Fruit fly (Drosophila melanogaster) Kc167 (cell line): ENCODE measurements around the gene nis.

Experiments
- Sin3A ChIP-seq: fragments of >200 bp; optimal IDR thresholded peaks from 2 replicates; lab custom pipeline; 2018; ENCODE audit warnings: missing external identifiers
- insv ChIP-seq: fragments of >200 bp; optimal IDR thresholded peaks from 3 replicates; lab custom pipeline; 2018; ENCODE audit warnings: missing external identifiers
- psq ChIP-seq: fragments of >200 bp; optimal IDR thresholded peaks from 2 replicates; lab custom pipeline; 2017; ENCODE audit warnings: missing external identifiers
- ttk ChIP-seq: sonication (Bioruptor generic); optimal IDR thresholded peaks from 2 replicates; lab custom pipeline; 2017; ENCODE audit warnings: missing external identifiers

DNA sequence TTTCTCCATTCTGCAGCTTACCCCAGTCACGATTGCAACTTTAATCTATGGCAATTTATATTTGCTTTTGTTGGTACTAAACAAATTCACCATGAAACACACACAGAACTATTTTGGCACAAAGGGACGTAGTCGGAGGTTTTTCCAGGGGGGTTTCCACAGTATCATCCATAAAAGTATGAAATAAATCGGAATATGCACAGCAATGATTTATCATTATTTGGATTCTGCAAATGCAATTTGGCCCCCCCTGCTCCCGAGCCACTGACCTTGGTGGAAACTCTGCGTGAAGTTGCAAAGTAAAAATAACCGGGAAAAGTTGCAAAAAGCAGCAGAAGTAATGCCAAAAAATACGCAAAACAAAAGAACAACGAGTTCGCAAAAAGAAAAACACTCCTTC lies 29.0 kb downstream of the nis start:
- TF ChIP-seq insv (lab: Kevin White, UChicago) = no peak
- TF ChIP-seq psq = no peak
- no peak for TF ChIP-seq ttk
- TF ChIP-seq Sin3A (lab: Kevin White, UChicago) = no peak
